Fruit fly (Drosophila melanogaster) whole organism, embryonic: Measurements from ENCODE around the gene Neurl4.
A peak's percentile ranks its signal among the peaks of the same experiment; 100 is the strongest.

Source experiments
- Adf1 ChIP-seq: fragments of 200-800 bp; sonication (Bioruptor generic); IDR thresholded peaks from 2 replicates; pipeline ENCODE4 v1.3.6; 2022; ENCODE audit warnings: missing biosample characterization, missing genetic modification characterization
- Asciz ChIP-seq: fragments of 200-800 bp; sonication (Bioruptor generic); optimal IDR thresholded peaks from 2 replicates; lab custom pipeline; 2017; ENCODE audit warnings: missing biosample characterization, mild to moderate bottlenecking, missing genetic modification characterization, missing genetic modification reagents
- Atf3 ChIP-seq: fragments of 200-800 bp; sonication (Bioruptor generic); optimal IDR thresholded peaks from 3 replicates; lab custom pipeline; 2016; ENCODE audit warnings: missing biosample characterization, missing genetic modification characterization
- Bteb2 ChIP-seq: fragments of 200-800 bp; sonication (Bioruptor generic); optimal IDR thresholded peaks from 2 replicates; lab custom pipeline; 2016; ENCODE audit warnings: missing biosample characterization, missing genetic modification characterization
- CG10147 ChIP-seq: fragments of 200-800 bp; sonication (Bioruptor generic); optimal IDR thresholded peaks from 2 replicates; lab custom pipeline; 2019; ENCODE audit warnings: missing biosample characterization, mild to moderate bottlenecking, missing genetic modification characterization, moderate library complexity
- CG11085 ChIP-seq: fragments of 200-800 bp; sonication (Bioruptor generic); IDR thresholded peaks from 2 replicates; pipeline ENCODE4 v1.3.6; 2022; ENCODE audit warnings: missing biosample characterization, missing genetic modification characterization
- CG12219 ChIP-seq: fragments of 200-800 bp; sonication (Bioruptor generic); optimal IDR thresholded peaks from 3 replicates; lab custom pipeline; 2018; ENCODE audit warnings: missing biosample characterization, mild to moderate bottlenecking, missing genetic modification characterization
- CG12942 ChIP-seq: fragments of 200-800 bp; sonication (Bioruptor generic); optimal IDR thresholded peaks from 3 replicates; lab custom pipeline; 2016; ENCODE audit warnings: missing biosample characterization, missing genetic modification characterization
- CG13894 ChIP-seq: fragments of 200-800 bp; sonication (Bioruptor generic); optimal IDR thresholded peaks from 3 replicates; lab custom pipeline; 2018; ENCODE audit warnings: missing biosample characterization, mild to moderate bottlenecking, missing genetic modification characterization, moderate library complexity
- CG14710 ChIP-seq: fragments of 200-800 bp; sonication (Bioruptor generic); optimal IDR thresholded peaks from 3 replicates; lab custom pipeline; 2019; ENCODE audit warnings: missing biosample characterization, mild to moderate bottlenecking, missing genetic modification characterization, moderate library complexity
- CG17186 ChIP-seq: fragments of 200-800 bp; sonication (Bioruptor generic); optimal IDR thresholded peaks from 3 replicates; lab custom pipeline; 2017; ENCODE audit warnings: missing biosample characterization, missing genetic modification reagents, missing genetic modification characterization
- CG17359 ChIP-seq: fragments of 200-800 bp; sonication (Bioruptor generic); optimal IDR thresholded peaks from 3 replicates; lab custom pipeline; 2018; ENCODE audit warnings: missing biosample characterization, mild to moderate bottlenecking, missing genetic modification characterization, moderate library complexity
- CG18011 ChIP-seq: fragments of 200-800 bp; sonication (Bioruptor generic); optimal IDR thresholded peaks from 2 replicates; lab custom pipeline; 2017; ENCODE audit warnings: missing biosample characterization, missing genetic modification characterization, mild to moderate bottlenecking, moderate library complexity, missing genotype
- CG2199 ChIP-seq: fragments of 200-800 bp; sonication (Bioruptor generic); IDR thresholded peaks from 3 replicates; pipeline ENCODE4 v1.3.6; 2022; ENCODE audit warnings: missing biosample characterization, missing genetic modification characterization
- CG2202 ChIP-seq: fragments of 200-800 bp; sonication (Bioruptor generic); optimal IDR thresholded peaks from 2 replicates; lab custom pipeline; 2018; ENCODE audit warnings: missing biosample characterization, mild to moderate bottlenecking, missing genetic modification characterization
- CG3281 ChIP-seq: fragments of 200-800 bp; sonication (Bioruptor generic); optimal IDR thresholded peaks from 3 replicates; lab custom pipeline; 2017; ENCODE audit warnings: missing biosample characterization, mild to moderate bottlenecking, missing genetic modification characterization
- CG42726 ChIP-seq: fragments of 200-800 bp; sonication (Bioruptor generic); IDR thresholded peaks from 2 replicates; pipeline ENCODE4 v1.3.6; 2022; ENCODE audit warnings: missing biosample characterization, missing genetic modification characterization; ENCODE audit not compliant: partially characterized antibody
- CG4328 ChIP-seq: fragments of 200-800 bp; sonication (Bioruptor generic); optimal IDR thresholded peaks from 3 replicates; lab custom pipeline; 2017; ENCODE audit warnings: missing biosample characterization, missing genetic modification reagents, missing genetic modification characterization
- CG4854 ChIP-seq: fragments of 200-800 bp; sonication (Bioruptor generic); optimal IDR thresholded peaks from 2 replicates; lab custom pipeline; 2016; ENCODE audit warnings: missing biosample characterization, missing genetic modification characterization, inconsistent platforms
- CG6272 ChIP-seq: fragments of 200-800 bp; sonication (Bioruptor generic); IDR thresholded peaks from 2 replicates; pipeline ENCODE4 v1.3.6; 2022; ENCODE audit warnings: missing biosample characterization, missing genetic modification characterization
- CG7357 ChIP-seq: fragments of 200-800 bp; sonication (Bioruptor generic); IDR thresholded peaks from 3 replicates; pipeline ENCODE4 v1.3.6; 2022; ENCODE audit warnings: missing biosample characterization, missing genetic modification characterization
- CG7372 ChIP-seq: fragments of 200-800 bp; sonication (Bioruptor generic); IDR thresholded peaks from 2 replicates; pipeline ENCODE4 v1.3.6; 2022; ENCODE audit warnings: missing biosample characterization, missing genetic modification characterization
- CG8924 ChIP-seq: fragments of 200-800 bp; optimal IDR thresholded peaks from 3 replicates; lab custom pipeline; 2019; ENCODE audit warnings: missing biosample characterization, mild to moderate bottlenecking, missing genetic modification characterization, moderate library complexity
- Camta ChIP-seq: fragments of 200-800 bp; sonication (Bioruptor generic); optimal IDR thresholded peaks from 2 replicates; lab custom pipeline; 2016; ENCODE audit warnings: missing biosample characterization, missing genetic modification characterization
- Dip3 ChIP-seq: fragments of 200-800 bp; sonication (Bioruptor generic); optimal IDR thresholded peaks from 3 replicates; lab custom pipeline; 2016; ENCODE audit warnings: missing biosample characterization, missing genetic modification characterization
- Drgx ChIP-seq: fragments of 200-800 bp; sonication (Bioruptor generic); IDR thresholded peaks from 2 replicates; pipeline ENCODE4 v1.3.6; 2022; ENCODE audit warnings: missing biosample characterization, missing genetic modification characterization
- ERR ChIP-seq: fragments of 200-800 bp; sonication (Bioruptor generic); optimal IDR thresholded peaks from 2 replicates; lab custom pipeline; 2016; ENCODE audit warnings: missing biosample characterization, missing genetic modification characterization
- H15 ChIP-seq: fragments of 200-800 bp; sonication (Bioruptor generic); IDR thresholded peaks from 3 replicates; pipeline ENCODE4 v1.3.6; 2022; ENCODE audit warnings: missing biosample characterization, missing genetic modification characterization
- Hey ChIP-seq: fragments of 200-800 bp; sonication (Bioruptor generic); optimal IDR thresholded peaks from 3 replicates; lab custom pipeline; 2018; ENCODE audit warnings: missing biosample characterization, mild to moderate bottlenecking, missing genetic modification characterization
- HmgZ ChIP-seq: fragments of 200-800 bp; sonication (Bioruptor generic); optimal IDR thresholded peaks from 2 replicates; lab custom pipeline; 2018; ENCODE audit warnings: missing biosample characterization, mild to moderate bottlenecking, missing genetic modification characterization
- Hr51 ChIP-seq, 2 experiments: fragments of 200-800 bp; sonication (Bioruptor generic); optimal IDR thresholded peaks; 2 replicates in 1 of 2; 3 replicates in 1 of 2; lab custom pipeline; 2016 to 2018; ENCODE audit warnings: missing biosample characterization in 2 of 2, missing genetic modification characterization in 2 of 2, mild to moderate bottlenecking in 1 of 2, moderate library complexity in 1 of 2
- Max ChIP-seq: fragments of 200-800 bp; sonication (Bioruptor generic); optimal IDR thresholded peaks from 2 replicates; lab custom pipeline; 2016; ENCODE audit warnings: missing biosample characterization, mild to moderate bottlenecking, missing genetic modification characterization
- Ssrp ChIP-seq: fragments of 200-800 bp; sonication (Bioruptor generic); optimal IDR thresholded peaks from 2 replicates; lab custom pipeline; 2018; ENCODE audit warnings: missing biosample characterization, mild to moderate bottlenecking, missing genetic modification characterization, moderate library complexity
- Vsx1 ChIP-seq: fragments of 200-800 bp; sonication (Bioruptor generic); optimal IDR thresholded peaks from 2 replicates; lab custom pipeline; 2017; ENCODE audit warnings: missing biosample characterization, mild to moderate bottlenecking, missing genetic modification characterization, missing genetic modification reagents
- Xbp1 ChIP-seq: fragments of 200-800 bp; sonication (Bioruptor generic); optimal IDR thresholded peaks from 3 replicates; lab custom pipeline; 2016; ENCODE audit warnings: missing biosample characterization, mild to moderate bottlenecking, missing genetic modification characterization
- br ChIP-seq: fragments of >200 bp; optimal IDR thresholded peaks from 2 replicates; lab custom pipeline; 2017
- caup ChIP-seq: fragments of 200-800 bp; sonication (Bioruptor generic); optimal IDR thresholded peaks from 3 replicates; lab custom pipeline; 2017; ENCODE audit warnings: missing biosample characterization, mild to moderate bottlenecking, missing genetic modification characterization, moderate library complexity; ENCODE audit not compliant: severe bottlenecking
- ci ChIP-seq: fragments of 200-800 bp; sonication (Bioruptor generic); IDR thresholded peaks from 3 replicates; pipeline ENCODE4 v1.3.6; 2022; ENCODE audit warnings: missing biosample characterization, missing genetic modification characterization
- emc ChIP-seq: fragments of 200-800 bp; sonication (Bioruptor generic); optimal IDR thresholded peaks from 2 replicates; lab custom pipeline; 2016; ENCODE audit warnings: missing biosample characterization, missing genetic modification characterization
- fd3F ChIP-seq: fragments of 200-800 bp; sonication (Bioruptor generic); optimal IDR thresholded peaks from 2 replicates; lab custom pipeline; 2018; ENCODE audit warnings: missing biosample characterization, mild to moderate bottlenecking, missing genetic modification characterization, moderate library complexity
- grn ChIP-seq: fragments of 200-800 bp; sonication (Bioruptor generic); optimal IDR thresholded peaks from 3 replicates; lab custom pipeline; 2017; ENCODE audit warnings: missing biosample characterization, missing genetic modification characterization
- hb ChIP-seq: fragments of 200-800 bp; sonication (Bioruptor generic); IDR thresholded peaks from 3 replicates; pipeline ENCODE4 v1.3.6; 2022; ENCODE audit warnings: missing biosample characterization, missing genetic modification characterization; ENCODE audit not compliant: partially characterized antibody
- jumu ChIP-seq: fragments of 200-800 bp; sonication (Bioruptor generic); optimal IDR thresholded peaks from 3 replicates; lab custom pipeline; 2016; ENCODE audit warnings: missing biosample characterization, missing genetic modification characterization
- lola ChIP-seq, 3 experiments: fragments of >200 bp in 2 of 3; fragments of 200-800 bp in 1 of 3; sonication (Bioruptor generic) in 1 of 3; optimal IDR thresholded peaks; 2 replicates each; lab custom pipeline; 2017 to 2019; ENCODE audit warnings: missing biosample characterization in 3 of 3, missing genetic modification characterization in 3 of 3, mild to moderate bottlenecking in 1 of 3, moderate library complexity in 1 of 3
- nerfin-1 ChIP-seq: fragments of 200-800 bp; sonication (Bioruptor generic); optimal IDR thresholded peaks from 3 replicates; lab custom pipeline; 2019; ENCODE audit warnings: missing biosample characterization, mild to moderate bottlenecking, missing genetic modification characterization, moderate library complexity
- otp ChIP-seq: fragments of 200-800 bp; sonication (Bioruptor generic); IDR thresholded peaks from 3 replicates; pipeline ENCODE4, ENCODE4 v1.3.6; 2022; ENCODE audit warnings: missing biosample characterization, missing genetic modification characterization
- pb ChIP-seq: fragments of 200-800 bp; sonication (Bioruptor generic); optimal IDR thresholded peaks from 3 replicates; lab custom pipeline; 2016; ENCODE audit warnings: missing biosample characterization, missing genetic modification characterization
- pho ChIP-seq: fragments of 200-800 bp; sonication (Bioruptor generic); optimal IDR thresholded peaks from 2 replicates; lab custom pipeline; 2016; ENCODE audit warnings: missing biosample characterization, missing genetic modification characterization
- rib ChIP-seq: fragments of 200-800 bp; sonication (Bioruptor generic); IDR thresholded peaks from 2 replicates; pipeline ENCODE4 v1.3.6; 2022; ENCODE audit warnings: missing biosample characterization, missing genetic modification characterization
- sisA ChIP-seq: fragments of 200-800 bp; sonication (Bioruptor generic); IDR thresholded peaks from 2 replicates; pipeline ENCODE4 v1.3.6; 2022; ENCODE audit warnings: missing biosample characterization, missing genetic modification characterization

Gene Neurl4

DNA sequence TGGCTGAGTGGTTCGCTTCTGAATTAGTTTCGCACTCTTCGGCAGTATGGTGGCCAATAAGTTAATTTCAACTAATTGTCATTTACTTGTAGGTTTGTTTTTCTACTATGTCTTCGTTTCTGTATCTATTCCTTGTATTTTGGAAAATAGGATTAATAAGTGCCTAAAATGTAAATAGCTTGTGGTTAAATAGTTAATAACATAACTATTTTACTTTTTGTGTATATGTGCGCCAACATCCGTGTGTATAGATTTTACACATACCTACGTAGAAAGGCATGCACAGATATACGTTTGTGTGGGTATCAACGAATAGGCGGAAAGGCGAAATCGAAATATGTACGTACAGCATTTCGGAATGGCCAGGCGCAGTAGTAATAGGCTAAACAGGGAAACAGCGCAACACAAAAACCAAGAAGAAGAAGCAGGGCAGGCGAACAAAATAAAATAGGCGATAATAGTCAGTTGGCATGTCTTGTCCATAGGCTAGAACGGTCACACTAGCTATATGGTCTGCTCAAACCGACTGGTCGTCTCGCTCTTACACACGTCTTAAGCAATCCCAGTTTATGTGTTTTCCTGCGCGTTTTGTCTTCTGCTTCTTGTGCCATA lies 47.1 kb downstream of the Neurl4 start (continued):
- TF ChIP-seq Dip3 (GFP tag; lab: Kevin White, UChicago) (no peak), CG11085 (no peak), sisA (GFP tag; lab: Robert Waterston, UW) (no peak), CG42726 (0 out of 2 replicates have a peak, but pooled peaks have one; percentile 46), CG2199 (GFP tag; lab: Robert Waterston, UW) (peak; percentile 67; the same call in 1 of the 3 replicates), HmgZ (tag; lab: Kevin White, UChicago) (peak; percentile 60), CG17186 (GFP tag; lab: Kevin White, UChicago) (peak; percentile 60), CG12219 (GFP tag; lab: Kevin White, UChicago) (peak; percentile 9), Adf1 (GFP tag; lab: Robert Waterston, UW) (no peak), CG10147 (no peak), pb (no peak), Hr51 (GFP tag; optimal IDR thresholded peaks at IDR 0.05; lab: Kevin White, UChicago) (peak in 1 of 2 experiments; percentile 13), CG2202 (tag; lab: Kevin White, UChicago) (no peak), Hey (tag; lab: Kevin White, UChicago) (no peak), caup (GFP tag; lab: Kevin White, UChicago) (no peak), CG3281 (no peak), ci (GFP tag; lab: Robert Waterston, UW) (0 out of 3 replicates have a peak, but pooled peaks have one; percentile 42), rib (peak; percentile 70; the same call in 1 of the 2 replicates), nerfin-1 (tag; lab: Kevin White, UChicago) (peak; percentile 71), Max (GFP tag; lab: Kevin White, UChicago) (no peak), otp (GFP tag; lab: Robert Waterston, UW) (peak; percentile 52; the same call in 1 of the 3 replicates), Bteb2 (GFP tag; lab: Kevin White, UChicago) (no peak), CG8924 (tag; lab: Kevin White, UChicago) (peak; percentile 83), CG17359 (no peak), Xbp1 (no peak), CG13894 (tag; lab: Kevin White, UChicago) (peak; percentile 51), CG7372 (GFP tag; lab: Robert Waterston, UW) (no peak), br (lab: Kevin White, UChicago) (no peak), fd3F (GFP tag; lab: Kevin White, UChicago) (no peak), Asciz (GFP tag; lab: Kevin White, UChicago) (no peak), ERR (GFP tag; lab: Kevin White, UChicago) (no peak), hb (no peak), pho (GFP tag; lab: Kevin White, UChicago) (no peak), CG7357 (GFP tag; lab: Robert Waterston, UW) (no peak), Atf3 (GFP tag; lab: Kevin White, UChicago) (no peak), CG4854 (GFP tag; lab: Kevin White, UChicago) (no peak), grn (GFP tag; lab: Kevin White, UChicago) (no peak), CG12942 (GFP tag; lab: Kevin White, UChicago) (no peak), emc (GFP tag; lab: Kevin White, UChicago) (no peak), CG6272 (GFP tag; lab: Robert Waterston, UW) (no peak), CG14710 (tag; lab: Kevin White, UChicago) (peak; percentile 10), Vsx1 (GFP tag; lab: Kevin White, UChicago) (no peak), CG18011 (no peak), CG4328 (GFP tag; lab: Kevin White, UChicago) (no peak), jumu (GFP tag; lab: Kevin White, UChicago) (no peak), H15 (GFP tag; lab: Robert Waterston, UW) (no peak), Drgx (GFP tag; lab: Robert Waterston, UW) (0 out of 2 replicates have a peak, but pooled peaks have one; percentile 6), lola (GFP tag; optimal IDR thresholded peaks at IDR 0.05; lab: Kevin White, UChicago) (no peak), Ssrp (tag; lab: Kevin White, UChicago) (no peak), Camta (GFP tag; lab: Kevin White, UChicago) (no peak)
